Worm (Caenorhabditis elegans) whole organism, L4/young adult: ENCODE measurements around the gene Y81B9A.3.

Experiments used
- W03F9.2 ChIP-seq: fragments of 150-350 bp; optimal IDR thresholded peaks from 2 replicates; lab custom pipeline; 2014; ENCODE audit warnings: missing biosample characterization, missing genetic modification characterization
- dao-5 ChIP-seq: sonication (generic microtip); optimal IDR thresholded peaks from 2 replicates; lab custom pipeline; 2016; ENCODE audit warnings: missing genotype, missing genetic modification characterization, moderate library complexity, missing compliant biosample characterization
- him-1 ChIP-seq: sonication (generic microtip); optimal IDR thresholded peaks from 2 replicates; lab custom pipeline; 2016; ENCODE audit warnings: missing genotype, missing genetic modification reagents, missing genetic modification characterization, missing compliant biosample characterization

ce11 chrX:9145848-9146247 is 36.4 kb upstream of the Y81B9A.3 start, which contains the start of gene B0563.5:
- TF ChIP-seq W03F9.2 (tag; lab: Kevin White, UChicago) (no peak), him-1 (no peak), dao-5 (no peak)
